Worm (Caenorhabditis elegans) whole organism, early embryonic: ENCODE data around the gene H04M03.3.

ENCODE experiments used
- B0310.2 ChIP-seq: sonication (generic microtip); optimal IDR thresholded peaks from 2 replicates; lab custom pipeline; 2016; ENCODE audit warnings: mild to moderate bottlenecking, missing genetic modification characterization, missing compliant biosample characterization
- F13C5.2 ChIP-seq: sonication (generic microtip); optimal IDR thresholded peaks from 2 replicates; lab custom pipeline; 2017; ENCODE audit warnings: mild to moderate bottlenecking, missing genetic modification characterization, inconsistent platforms, missing compliant biosample characterization
- aly-1 ChIP-seq: sonication (generic microtip); optimal IDR thresholded peaks from 2 replicates; lab custom pipeline; 2016; ENCODE audit warnings: missing genetic modification characterization, missing compliant biosample characterization
- ama-1 ChIP-seq: fragments of 150-350 bp; optimal IDR thresholded peaks from 2 replicates; lab custom pipeline; 2014
- ceh-13 ChIP-seq: fragments of 200-800 bp; sonication (Bioruptor generic); optimal IDR thresholded peaks from 2 replicates; lab custom pipeline; 2018; ENCODE audit warnings: mild to moderate bottlenecking, missing genetic modification characterization, missing compliant biosample characterization
- ceh-36 ChIP-seq: sonication (generic microtip); optimal IDR thresholded peaks from 2 replicates; lab custom pipeline; 2016; ENCODE audit warnings: missing genetic modification characterization, inconsistent platforms, missing compliant biosample characterization
- ets-7 ChIP-seq: sonication (generic microtip); optimal IDR thresholded peaks from 2 replicates; lab custom pipeline; 2016; ENCODE audit warnings: missing genotype, missing genetic modification characterization, missing compliant biosample characterization
- flt-1 ChIP-seq: fragments of 200-800 bp; sonication (Bioruptor generic); IDR thresholded peaks from 2 replicates; pipeline ENCODE4 v1.3.6; 2022; ENCODE audit warnings: missing genetic modification characterization, missing compliant biosample characterization
- hmbx-1 ChIP-seq: sonication (generic microtip); optimal IDR thresholded peaks from 2 replicates; lab custom pipeline; 2016; ENCODE audit warnings: mild to moderate bottlenecking, missing genetic modification characterization, missing compliant biosample characterization
- hnd-1 ChIP-seq: sonication (generic microtip); optimal IDR thresholded peaks from 2 replicates; lab custom pipeline; 2016; ENCODE audit warnings: missing genetic modification characterization, missing compliant biosample characterization
- scrt-1 ChIP-seq: fragments of 200-800 bp; sonication (Bioruptor generic); IDR thresholded peaks from 2 replicates; pipeline ENCODE4 v1.3.6; 2022; ENCODE audit warnings: missing genetic modification characterization, missing compliant biosample characterization
- sea-1 ChIP-seq: fragments of 200-800 bp; sonication (Bioruptor generic); conservative IDR thresholded peaks from 2 replicates; pipeline ENCODE4 v1.3.6; 2022; ENCODE audit warnings: missing genetic modification characterization, missing compliant biosample characterization
- tbx-11 ChIP-seq: fragments of 200-800 bp; sonication (Bioruptor generic); IDR thresholded peaks from 2 replicates; pipeline ENCODE4 v1.3.6; 2022; ENCODE audit warnings: missing genetic modification characterization, missing compliant biosample characterization
- tbx-37 ChIP-seq: fragments of 200-800 bp; sonication (Bioruptor generic); conservative IDR thresholded peaks from 2 replicates; pipeline ENCODE4 v1.3.6; 2022; ENCODE audit warnings: missing genetic modification reagents, missing genetic modification characterization, missing compliant biosample characterization

DNA sequence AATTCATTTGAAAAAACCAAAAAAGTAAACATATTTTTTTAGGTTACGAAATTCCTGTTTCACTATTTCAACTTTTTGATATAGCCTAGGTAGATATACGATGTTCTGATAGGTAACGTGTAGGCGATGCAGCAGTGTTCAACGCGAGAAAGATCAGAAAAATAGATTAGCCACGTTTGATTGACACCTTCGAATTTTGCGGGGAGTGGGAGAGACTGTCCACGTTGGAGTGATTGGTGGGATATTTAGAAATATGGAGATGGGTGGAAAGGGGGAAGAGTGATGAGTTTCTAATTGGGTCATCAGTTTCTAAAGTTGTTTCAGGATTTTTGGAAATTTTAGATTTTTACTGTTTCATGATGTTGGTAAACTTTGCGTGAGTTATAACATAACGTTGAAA lies 31.7 kb downstream of the H04M03.3 start:
- TF ChIP-seq ama-1 (lab: Kevin White, UChicago) (no peak), flt-1 (GFP tag; lab: Robert Waterston, UW) (no peak), ceh-36 (no peak), ets-7 (tag; lab: Kevin White, UChicago) (no peak), B0310.2 (tag; lab: Kevin White, UChicago) (no peak), sea-1 (GFP tag; lab: Robert Waterston, UW) (no peak), tbx-11 (GFP tag; lab: Robert Waterston, UW) (no peak), tbx-37 (GFP tag; lab: Robert Waterston, UW) (no peak), hmbx-1 (tag; lab: Kevin White, UChicago) (no peak), F13C5.2 (tag; lab: Kevin White, UChicago) (no peak), hnd-1 (no peak), scrt-1 (GFP tag; lab: Robert Waterston, UW) (no peak), aly-1 (no peak), ceh-13 (GFP tag; lab: Kevin White, UChicago) (no peak)
